Worm (Caenorhabditis elegans): ENCODE results near the gene nhr-71.

nhr-71 gene

ce11 chrX:13713857-13714256, 33.3 kb upstream of the nhr-71 start, which contains the start of gene K11E4.1:
TSS of gene K11E4.1 (plus strand) at chrX:13714157.
- TF ChIP-seq pes-1 (GFP tag; IDR thresholded peaks at IDR 0.05) (no peak), F13C5.2 (tag; optimal IDR thresholded peaks at IDR 0.05) (no peak), sea-1 (GFP tag; conservative IDR thresholded peaks at IDR 0.05) (no peak), aly-1 (tag; optimal IDR thresholded peaks at IDR 0.05) (no peak), flt-1 (GFP tag; IDR thresholded peaks at IDR 0.05) (no peak), tra-4 (tag; optimal IDR thresholded peaks at IDR 0.05) (no peak), tbx-11 (GFP tag; IDR thresholded peaks at IDR 0.05) (no peak), ceh-36 (tag; optimal IDR thresholded peaks at IDR 0.05) (no peak), tbx-37 (GFP tag; conservative IDR thresholded peaks at IDR 0.05) (no peak), ceh-13 (GFP tag; optimal IDR thresholded peaks at IDR 0.05) (no peak), hmg-4 (GFP tag; optimal IDR thresholded peaks at IDR 0.05) (no peak), hmbx-1 (tag; optimal IDR thresholded peaks at IDR 0.05) (no peak)

- peak; percentile 25 for TF ChIP-seq ceh-36 (tag; optimal IDR thresholded peaks at IDR 0.05)
- no peak for TF ChIP-seq hmbx-1 (tag; optimal IDR thresholded peaks at IDR 0.05)
- TF ChIP-seq pes-1 (GFP tag; IDR thresholded peaks at IDR 0.05) = peak; percentile 70; the same call in 1 of the 2 replicates
Observed at ce11 chrX:13714710-13715109, 32.4 kb upstream of the nhr-71 start.

- TF ChIP-seq hnd-1 (tag; optimal IDR thresholded peaks at IDR 0.05) (no peak), sea-1 (GFP tag; conservative IDR thresholded peaks at IDR 0.05) (0 out of 2 replicates have a peak, but pooled peaks have one; percentile 22), hmg-4 (GFP tag; optimal IDR thresholded peaks at IDR 0.05) (no peak), scrt-1 (GFP tag; IDR thresholded peaks at IDR 0.05) (peak; percentile 61; the same call in 1 of the 2 replicates)
Observed at ce11 chrX:13716313-13716712, 30.8 kb upstream of the nhr-71 start.

ce11 chrX:13717053-13717671, 30.0 kb upstream of the nhr-71 start, which contains the start of gene shc-3:
TSS of gene shc-3 (plus strand) at chrX:13717536.
- TF ChIP-seq hmg-4 (GFP tag; optimal IDR thresholded peaks at IDR 0.05) = no peak
- no peak for TF ChIP-seq flt-1 (GFP tag; IDR thresholded peaks at IDR 0.05)
- no peak for TF ChIP-seq F13C5.2 (tag; optimal IDR thresholded peaks at IDR 0.05)
- no peak for TF ChIP-seq ceh-36 (tag; optimal IDR thresholded peaks at IDR 0.05)
- no peak for TF ChIP-seq pes-1 (GFP tag; IDR thresholded peaks at IDR 0.05)
- no peak for TF ChIP-seq scrt-1 (GFP tag; IDR thresholded peaks at IDR 0.05)
- no peak for TF ChIP-seq hmbx-1 (tag; optimal IDR thresholded peaks at IDR 0.05)
- no peak for TF ChIP-seq aly-1 (tag; optimal IDR thresholded peaks at IDR 0.05)
- TF ChIP-seq tbx-37 (GFP tag; conservative IDR thresholded peaks at IDR 0.05) = no peak
- no peak for TF ChIP-seq tra-4 (tag; optimal IDR thresholded peaks at IDR 0.05)

ce11 chrX:13722821-13723220, 24.3 kb upstream of the nhr-71 start, which contains the start of gene poml-1:
TSS of gene poml-1 (minus strand) at chrX:13722921.
- TF ChIP-seq ceh-13 (GFP tag; optimal IDR thresholded peaks at IDR 0.05) (no peak), ets-7 (tag; optimal IDR thresholded peaks at IDR 0.05) (no peak), F13C5.2 (tag; optimal IDR thresholded peaks at IDR 0.05) (no peak), flt-1 (GFP tag; IDR thresholded peaks at IDR 0.05) (no peak)

ce11 chrX:13724364-13724763, 22.8 kb upstream of the nhr-71 start, which contains the start of gene K11E4.6:
TSS of gene K11E4.6 (plus strand) at chrX:13724664.
- TF ChIP-seq ceh-13 (GFP tag; optimal IDR thresholded peaks at IDR 0.05) = no peak
- no peak for TF ChIP-seq flt-1 (GFP tag; IDR thresholded peaks at IDR 0.05)
- no peak for TF ChIP-seq B0310.2 (tag; optimal IDR thresholded peaks at IDR 0.05)
- no peak for TF ChIP-seq tra-4 (tag; optimal IDR thresholded peaks at IDR 0.05)
- no peak for TF ChIP-seq F13C5.2 (tag; optimal IDR thresholded peaks at IDR 0.05)
- TF ChIP-seq sea-1 (GFP tag; conservative IDR thresholded peaks at IDR 0.05) = no peak
- TF ChIP-seq tbx-37 (GFP tag; conservative IDR thresholded peaks at IDR 0.05) = no peak
- TF ChIP-seq aly-1 (tag; optimal IDR thresholded peaks at IDR 0.05) = no peak
- TF ChIP-seq hnd-1 (tag; optimal IDR thresholded peaks at IDR 0.05) = no peak
- no peak for TF ChIP-seq ama-1 (optimal IDR thresholded peaks at IDR 0.05)
- no peak for TF ChIP-seq ets-7 (tag; optimal IDR thresholded peaks at IDR 0.05)
- no peak for TF ChIP-seq ceh-36 (tag; optimal IDR thresholded peaks at IDR 0.05)
- no peak for TF ChIP-seq tbx-11 (GFP tag; IDR thresholded peaks at IDR 0.05)
- TF ChIP-seq hmbx-1 (tag; optimal IDR thresholded peaks at IDR 0.05) = no peak
- no peak for TF ChIP-seq scrt-1 (GFP tag; IDR thresholded peaks at IDR 0.05)
- TF ChIP-seq hmg-4 (GFP tag; optimal IDR thresholded peaks at IDR 0.05) = no peak

ce11 chrX:13726285-13726684, 20.8 kb upstream of the nhr-71 start:
- TF ChIP-seq tra-4 (tag; optimal IDR thresholded peaks at IDR 0.05) (no peak), ceh-13 (GFP tag; optimal IDR thresholded peaks at IDR 0.05) (no peak), tbx-11 (GFP tag; IDR thresholded peaks at IDR 0.05) (no peak), aly-1 (tag; optimal IDR thresholded peaks at IDR 0.05) (no peak), sea-1 (GFP tag; conservative IDR thresholded peaks at IDR 0.05) (no peak), scrt-1 (GFP tag; IDR thresholded peaks at IDR 0.05) (no peak)

- TF ChIP-seq B0310.2 (tag; optimal IDR thresholded peaks at IDR 0.05) = no peak
- no peak for TF ChIP-seq hmbx-1 (tag; optimal IDR thresholded peaks at IDR 0.05)
- no peak for TF ChIP-seq tbx-11 (GFP tag; IDR thresholded peaks at IDR 0.05)
- TF ChIP-seq hmg-4 (GFP tag; optimal IDR thresholded peaks at IDR 0.05) = no peak
- TF ChIP-seq tra-4 (tag; optimal IDR thresholded peaks at IDR 0.05) = no peak
- no peak for TF ChIP-seq hnd-1 (tag; optimal IDR thresholded peaks at IDR 0.05)
- no peak for TF ChIP-seq F13C5.2 (tag; optimal IDR thresholded peaks at IDR 0.05)
Observed at ce11 chrX:13726874-13727343, 20.2 kb upstream of the nhr-71 start, which contains the start of gene pix-1. TSS of gene pix-1 (plus strand) at chrX:13727293.
